Fruit fly (Drosophila melanogaster) whole organism, embryonic: ENCODE data around the gene CG45061.

Experiments
- CG10209 ChIP-seq: fragments of 200-800 bp; sonication (Bioruptor generic); optimal IDR thresholded peaks from 3 replicates; lab custom pipeline; 2017; ENCODE audit warnings: missing biosample characterization, mild to moderate bottlenecking, missing genetic modification characterization, missing genetic modification reagents
- CG10565 ChIP-seq: fragments of 200-800 bp; sonication (Bioruptor generic); optimal IDR thresholded peaks from 3 replicates; lab custom pipeline; 2016; ENCODE audit warnings: missing biosample characterization, mild to moderate bottlenecking, missing genetic modification characterization
- CG11247 ChIP-seq: fragments of 200-800 bp; sonication (Bioruptor generic); IDR thresholded peaks from 2 replicates; pipeline ENCODE4 v1.3.6; 2022; ENCODE audit warnings: missing biosample characterization, missing genetic modification characterization
- CG11504 ChIP-seq: fragments of 200-800 bp; sonication (Bioruptor generic); optimal IDR thresholded peaks from 3 replicates; lab custom pipeline; 2019; ENCODE audit warnings: missing biosample characterization, mild to moderate bottlenecking, missing genetic modification characterization, moderate library complexity
- CG13424 ChIP-seq: fragments of 200-800 bp; sonication (Bioruptor generic); optimal IDR thresholded peaks from 2 replicates; lab custom pipeline; 2019; ENCODE audit warnings: missing biosample characterization, mild to moderate bottlenecking, missing genetic modification characterization, moderate library complexity
- CG1647 ChIP-seq: fragments of 200-800 bp; sonication (Bioruptor generic); optimal IDR thresholded peaks from 3 replicates; lab custom pipeline; 2016; ENCODE audit warnings: missing biosample characterization, missing genetic modification characterization
- CG2678 ChIP-seq: fragments of 200-800 bp; sonication (Bioruptor generic); optimal IDR thresholded peaks from 3 replicates; lab custom pipeline; 2019; ENCODE audit warnings: missing biosample characterization, mild to moderate bottlenecking, missing genetic modification characterization, moderate library complexity
- CG4328 ChIP-seq: fragments of 200-800 bp; sonication (Bioruptor generic); optimal IDR thresholded peaks from 3 replicates; lab custom pipeline; 2017; ENCODE audit warnings: missing biosample characterization, missing genetic modification reagents, missing genetic modification characterization
- CG5245 ChIP-seq: fragments of 200-800 bp; sonication (Bioruptor generic); optimal IDR thresholded peaks from 3 replicates; lab custom pipeline; 2016; ENCODE audit warnings: missing biosample characterization, missing genetic modification characterization
- CG6813 ChIP-seq: fragments of 200-800 bp; sonication (Bioruptor generic); optimal IDR thresholded peaks from 2 replicates; lab custom pipeline; 2017; ENCODE audit warnings: missing biosample characterization, missing genetic modification characterization, mild to moderate bottlenecking, moderate library complexity, missing genetic modification reagents
- CG7839 ChIP-seq: fragments of 200-800 bp; sonication (Bioruptor generic); optimal IDR thresholded peaks from 3 replicates; lab custom pipeline; 2018; ENCODE audit warnings: missing biosample characterization, mild to moderate bottlenecking, missing genetic modification characterization, moderate library complexity
- CG8290 ChIP-seq, 3 experiments: fragments of 200-800 bp; sonication (Bioruptor generic); optimal IDR thresholded peaks; 2 replicates each; lab custom pipeline; 2016 to 2019; ENCODE audit warnings: missing biosample characterization in 3 of 3, missing genetic modification characterization in 3 of 3, mild to moderate bottlenecking in 2 of 3, moderate library complexity in 1 of 3
- CG9876 ChIP-seq: fragments of 200-800 bp; sonication (Bioruptor generic); optimal IDR thresholded peaks from 2 replicates; lab custom pipeline; 2016; ENCODE audit warnings: missing biosample characterization, missing genetic modification characterization
- CTCF ChIP-seq: fragments of 200-800 bp; sonication (Bioruptor generic); optimal IDR thresholded peaks from 2 replicates; lab custom pipeline; 2017; ENCODE audit warnings: missing biosample characterization, mild to moderate bottlenecking, missing genetic modification characterization, moderate library complexity
- Dbx ChIP-seq: fragments of 200-800 bp; sonication (Bioruptor generic); IDR thresholded peaks from 3 replicates; pipeline ENCODE4 v1.3.6; 2022; ENCODE audit warnings: missing biosample characterization, missing genetic modification characterization
- GATAe ChIP-seq: fragments of 200-800 bp; sonication (Bioruptor generic); conservative IDR thresholded peaks from 2 replicates; pipeline ENCODE4 v1.3.6; 2022; ENCODE audit warnings: missing biosample characterization, missing genetic modification characterization
- Hand ChIP-seq: fragments of 200-800 bp; sonication (Bioruptor generic); optimal IDR thresholded peaks from 2 replicates; lab custom pipeline; 2017; ENCODE audit warnings: mild to moderate bottlenecking, missing biosample characterization, missing genetic modification reagents, missing genetic modification characterization
- HmgZ ChIP-seq: fragments of 200-800 bp; sonication (Bioruptor generic); optimal IDR thresholded peaks from 2 replicates; lab custom pipeline; 2018; ENCODE audit warnings: missing biosample characterization, mild to moderate bottlenecking, missing genetic modification characterization
- Hr3 ChIP-seq: fragments of 200-800 bp; sonication (Bioruptor generic); optimal IDR thresholded peaks from 3 replicates; lab custom pipeline; 2016; ENCODE audit warnings: missing biosample characterization, missing genetic modification characterization
- Hr78 ChIP-seq, 2 experiments: fragments of 200-800 bp in 1 of 2; fragments of >200 bp in 1 of 2; sonication (Bioruptor generic) in 1 of 2; optimal IDR thresholded peaks; 2 replicates each; lab custom pipeline; 2017 to 2019; ENCODE audit warnings: missing biosample characterization in 2 of 2, missing genetic modification characterization in 2 of 2, mild to moderate bottlenecking in 1 of 2, moderate library complexity in 1 of 2
- Med ChIP-seq: fragments of 200-800 bp; sonication (Bioruptor generic); peaks from one replicate; lab custom pipeline; 2016; ENCODE audit warnings: missing biosample characterization, missing genetic modification characterization, mild to moderate bottlenecking, inconsistent platforms, moderate library complexity
- Myb ChIP-seq: fragments of 200-800 bp; sonication (Bioruptor generic); optimal IDR thresholded peaks from 2 replicates; lab custom pipeline; 2016; ENCODE audit warnings: missing biosample characterization, missing genetic modification characterization
- NFAT ChIP-seq: fragments of 200-800 bp; sonication (Bioruptor generic); IDR thresholded peaks from 2 replicates; pipeline ENCODE4 v1.3.6; 2022; ENCODE audit warnings: missing biosample characterization, missing genetic modification characterization
- Nf-YB ChIP-seq: fragments of 200-800 bp; sonication (Bioruptor generic); optimal IDR thresholded peaks from 3 replicates; lab custom pipeline; 2019; ENCODE audit warnings: missing biosample characterization, mild to moderate bottlenecking, missing genetic modification characterization, moderate library complexity
- TFAM ChIP-seq: fragments of 200-800 bp; sonication (Bioruptor generic); optimal IDR thresholded peaks from 2 replicates; lab custom pipeline; 2017; ENCODE audit warnings: missing biosample characterization, missing genetic modification characterization, inconsistent platforms
- ac ChIP-seq: fragments of 200-800 bp; sonication (Bioruptor generic); optimal IDR thresholded peaks from 3 replicates; lab custom pipeline; 2017; ENCODE audit warnings: missing biosample characterization, mild to moderate bottlenecking, missing genetic modification characterization
- caup ChIP-seq: fragments of 200-800 bp; sonication (Bioruptor generic); optimal IDR thresholded peaks from 3 replicates; lab custom pipeline; 2017; ENCODE audit warnings: missing biosample characterization, mild to moderate bottlenecking, missing genetic modification characterization, moderate library complexity; ENCODE audit not compliant: severe bottlenecking
- chm ChIP-seq: fragments of 200-800 bp; sonication (Bioruptor generic); IDR thresholded peaks from 2 replicates; pipeline ENCODE4 v1.3.6; 2022; ENCODE audit warnings: missing biosample characterization, missing genetic modification characterization
- crol ChIP-seq: fragments of 200-800 bp; sonication (Bioruptor generic); IDR thresholded peaks from 2 replicates; pipeline ENCODE4 v1.3.6; 2022; ENCODE audit warnings: missing biosample characterization, missing genetic modification characterization
- exex ChIP-seq: fragments of 200-800 bp; sonication (Bioruptor generic); optimal IDR thresholded peaks from 4 replicates; lab custom pipeline; 2018; ENCODE audit warnings: missing biosample characterization, mild to moderate bottlenecking, missing genetic modification characterization, moderate library complexity
- gcm2 ChIP-seq: fragments of 200-800 bp; sonication (Bioruptor generic); optimal IDR thresholded peaks from 2 replicates; lab custom pipeline; 2016; ENCODE audit warnings: missing biosample characterization, missing genetic modification characterization
- gfzf ChIP-seq: fragments of 200-800 bp; sonication (Bioruptor generic); optimal IDR thresholded peaks from 2 replicates; lab custom pipeline; 2016; ENCODE audit warnings: missing biosample characterization, mild to moderate bottlenecking, missing genetic modification characterization, moderate library complexity
- grau ChIP-seq: fragments of 200-800 bp; optimal IDR thresholded peaks from 3 replicates; lab custom pipeline; 2019; ENCODE audit warnings: missing biosample characterization, mild to moderate bottlenecking, missing genetic modification characterization, moderate library complexity
- mirr ChIP-seq: fragments of 200-800 bp; sonication (Bioruptor generic); optimal IDR thresholded peaks from 3 replicates; lab custom pipeline; 2018; ENCODE audit warnings: missing biosample characterization, mild to moderate bottlenecking, missing genetic modification characterization
- nom ChIP-seq: fragments of 200-800 bp; sonication (Bioruptor generic); optimal IDR thresholded peaks from 2 replicates; lab custom pipeline; 2017; ENCODE audit warnings: missing biosample characterization, missing genetic modification characterization, mild to moderate bottlenecking, moderate library complexity, missing genetic modification reagents
- org-1 ChIP-seq: fragments of 200-800 bp; sonication (Bioruptor generic); optimal IDR thresholded peaks from 2 replicates; lab custom pipeline; 2017; ENCODE audit warnings: missing biosample characterization, missing genetic modification characterization
- p53 ChIP-seq: fragments of 200-800 bp; sonication (Bioruptor generic); optimal IDR thresholded peaks from 2 replicates; lab custom pipeline; 2016; ENCODE audit warnings: missing biosample characterization, missing genetic modification characterization
- pb ChIP-seq: fragments of 200-800 bp; sonication (Bioruptor generic); optimal IDR thresholded peaks from 3 replicates; lab custom pipeline; 2016; ENCODE audit warnings: missing biosample characterization, missing genetic modification characterization
- pzg ChIP-seq: fragments of 200-800 bp; sonication (Bioruptor generic); optimal IDR thresholded peaks from 3 replicates; lab custom pipeline; 2018; ENCODE audit warnings: missing biosample characterization, mild to moderate bottlenecking, missing genetic modification characterization, moderate library complexity
- row ChIP-seq: fragments of 200-800 bp; sonication (Bioruptor generic); IDR thresholded peaks from 3 replicates; pipeline ENCODE4 v1.3.6; 2022; ENCODE audit warnings: missing biosample characterization, missing genetic modification characterization
- sens-2 ChIP-seq: fragments of 200-800 bp; sonication (Bioruptor generic); IDR thresholded peaks from 2 replicates; pipeline ENCODE4 v1.3.6; 2022; ENCODE audit warnings: missing biosample characterization, missing genetic modification characterization
- slbo ChIP-seq: fragments of 200-800 bp; sonication (Bioruptor generic); IDR thresholded peaks from 2 replicates; pipeline ENCODE4 v1.3.6; 2022; ENCODE audit warnings: missing biosample characterization, missing genetic modification characterization
- ssp ChIP-seq: fragments of 200-800 bp; sonication (Bioruptor generic); IDR thresholded peaks from 2 replicates; pipeline ENCODE4 v1.3.6; 2022; ENCODE audit warnings: missing biosample characterization, missing genetic modification characterization
- vnd ChIP-seq: fragments of 200-800 bp; sonication (Bioruptor generic); IDR thresholded peaks from 3 replicates; pipeline ENCODE4 v1.3.6; 2022; ENCODE audit warnings: missing biosample characterization, missing genetic modification characterization; ENCODE audit not compliant: partially characterized antibody

Gene CG45061

dm6 chrX:9871632-9872031, at the start of gene CG45061 (continued):
- no peak for TF ChIP-seq CG10565
- TF ChIP-seq crol (GFP tag; lab: Robert Waterston, UW) = peak; percentile 48
- peak; percentile 77 for TF ChIP-seq mirr
- no peak for TF ChIP-seq pzg
- no peak for TF ChIP-seq Myb
- TF ChIP-seq CG5245 (GFP tag; lab: Kevin White, UChicago) = no peak
- no peak for TF ChIP-seq CG13424 (tag; lab: Kevin White, UChicago)
- TF ChIP-seq grau (tag; lab: Kevin White, UChicago) = no peak
- TF ChIP-seq Med = peak; percentile 82
- peak; percentile 34; the same call in 1 of the 2 replicates for TF ChIP-seq slbo (GFP tag; lab: Robert Waterston, UW)
- peak; percentile 85 for TF ChIP-seq GATAe
- peak; percentile 25; the same call in 1 of the 3 replicates for TF ChIP-seq Dbx (GFP tag; lab: Robert Waterston, UW)
- no peak for TF ChIP-seq CTCF (GFP tag; lab: Kevin White, UChicago)
- peak; percentile 29 for TF ChIP-seq HmgZ (tag; lab: Kevin White, UChicago)
- no peak for TF ChIP-seq org-1 (GFP tag; lab: Kevin White, UChicago)
- 0 out of 2 replicates have a peak, but pooled peaks have one; percentile 39 for TF ChIP-seq NFAT
- no peak for TF ChIP-seq CG6813 (GFP tag; lab: Kevin White, UChicago)
- no peak for TF ChIP-seq CG7839
- TF ChIP-seq CG4328 (GFP tag; lab: Kevin White, UChicago) = no peak
- no peak for TF ChIP-seq CG11247 (GFP tag; lab: Robert Waterston, UW)
- TF ChIP-seq ac = no peak
- TF ChIP-seq TFAM = no peak
- no peak for TF ChIP-seq Hr3 (GFP tag; lab: Kevin White, UChicago)
- TF ChIP-seq CG8290 (GFP tag; optimal IDR thresholded peaks at IDR 0.05; lab: Kevin White, UChicago) = no peak
- TF ChIP-seq CG8290 (tag; optimal IDR thresholded peaks at IDR 0.05; lab: Kevin White, UChicago) = peak in 1 of 2 experiments; percentile 73
- TF ChIP-seq CG1647 = no peak
- TF ChIP-seq ssp = no peak
- no peak for TF ChIP-seq CG10209 (GFP tag; lab: Kevin White, UChicago)
- TF ChIP-seq Hr78 (GFP tag; optimal IDR thresholded peaks at IDR 0.05; lab: Kevin White, UChicago) = no peak
- no peak for TF ChIP-seq sens-2 (GFP tag; lab: Robert Waterston, UW)
- no peak for TF ChIP-seq p53 (GFP tag; lab: Kevin White, UChicago)
- no peak for TF ChIP-seq gcm2
- TF ChIP-seq caup (GFP tag; lab: Kevin White, UChicago) = peak; percentile 33
- TF ChIP-seq exex (tag; lab: Kevin White, UChicago) = peak; percentile 80
- TF ChIP-seq CG2678 (tag; lab: Kevin White, UChicago) = peak; percentile 8
- TF ChIP-seq chm = no peak
- TF ChIP-seq gfzf = no peak
- TF ChIP-seq pb (GFP tag; lab: Kevin White, UChicago) = no peak
- TF ChIP-seq Hand (GFP tag; lab: Kevin White, UChicago) = no peak
- peak; percentile 56; the same call in 2 of the 3 replicates for TF ChIP-seq row
- no peak for TF ChIP-seq CG9876 (GFP tag; lab: Kevin White, UChicago)
- TF ChIP-seq Nf-YB (GFP tag; lab: Kevin White, UChicago) = no peak
- no peak for TF ChIP-seq nom (GFP tag; lab: Kevin White, UChicago)
- no peak for TF ChIP-seq CG11504 (tag; lab: Kevin White, UChicago)
- TF ChIP-seq vnd (GFP tag; lab: Robert Waterston, UW) = no peak
- TF ChIP-seq, all 482 proteins: peak for 36
